Worm (Caenorhabditis elegans) whole organism, L4 larva: ENCODE data around the gene Y39A1A.17.

ENCODE experiments used
- aha-1 ChIP-seq: fragments of 150-350 bp; peaks from one replicate; lab custom pipeline; 2014; ENCODE audit warnings: missing biosample characterization, missing genetic modification characterization
- duxl-1 ChIP-seq: sonication (generic microtip); optimal IDR thresholded peaks from 2 replicates; lab custom pipeline; 2016; ENCODE audit warnings: mild to moderate bottlenecking, missing genetic modification characterization, moderate library complexity, missing compliant biosample characterization; ENCODE audit not compliant: poor library complexity
- egl-43 ChIP-seq: fragments of 200-800 bp; sonication (Bioruptor generic); IDR thresholded peaks from 2 replicates; pipeline ENCODE4 v1.3.6; 2022; ENCODE audit warnings: missing genetic modification reagents, missing genetic modification characterization, missing compliant biosample characterization
- gei-8 ChIP-seq: fragments of 200-800 bp; sonication (Bioruptor generic); optimal IDR thresholded peaks from 2 replicates; lab custom pipeline; 2018; ENCODE audit warnings: mild to moderate bottlenecking, missing genetic modification characterization, missing compliant biosample characterization
- lim-7 ChIP-seq: fragments of 200-800 bp; sonication (Bioruptor generic); IDR thresholded peaks from 2 replicates; pipeline ENCODE4 v1.3.6; 2022; ENCODE audit warnings: missing genetic modification characterization, missing compliant biosample characterization
- lsy-2 ChIP-seq, 2 experiments: fragments of 150-350 bp in 1 of 2; sonication (generic microtip) in 1 of 2; optimal IDR thresholded peaks; 2 replicates each; lab custom pipeline; 2014 to 2017; ENCODE audit warnings: missing biosample characterization in 2 of 2, missing genetic modification characterization in 2 of 2
- mep-1 ChIP-seq: fragments of 150-350 bp; sonication (generic microtip); optimal IDR thresholded peaks from 3 replicates; lab custom pipeline; 2014; ENCODE audit warnings: missing biosample characterization, missing genetic modification characterization
- nhr-10 ChIP-seq: fragments of 150-350 bp; optimal IDR thresholded peaks from 2 replicates; lab custom pipeline; 2014; ENCODE audit warnings: missing biosample characterization, missing genetic modification characterization
- nhr-11 ChIP-seq: fragments of 150-350 bp; optimal IDR thresholded peaks from 2 replicates; lab custom pipeline; 2014; ENCODE audit warnings: missing biosample characterization, missing genetic modification characterization
- nhr-237 ChIP-seq: sonication (generic microtip); optimal IDR thresholded peaks from 2 replicates; lab custom pipeline; 2017; ENCODE audit warnings: missing biosample characterization, missing genetic modification characterization
- skn-1 ChIP-seq: fragments of 150-350 bp; optimal IDR thresholded peaks from 2 replicates; lab custom pipeline; 2014; ENCODE audit warnings: missing biosample characterization, missing genetic modification characterization
- unc-62 ChIP-seq, 3 experiments: fragments of 150-350 bp in 1 of 3; sonication (generic microtip); optimal IDR thresholded peaks in 2 of 3; peaks in 1 of 3; 1 replicate in 1 of 3; 2 replicates in 2 of 3; lab custom pipeline; 2014 to 2017; ENCODE audit warnings: missing biosample characterization in 3 of 3, missing genetic modification characterization in 3 of 3, missing genetic modification reagents in 3 of 3, missing genotype in 1 of 3
- ztf-11 ChIP-seq: fragments of 150-350 bp; optimal IDR thresholded peaks from 2 replicates; lab custom pipeline; 2014; ENCODE audit warnings: missing biosample characterization, missing genetic modification characterization

- TF ChIP-seq gei-8 (GFP tag; lab: Kevin White, UChicago) (no peak), nhr-11 (tag; lab: Kevin White, UChicago) (no peak), aha-1 (tag; lab: Kevin White, UChicago) (no peak), lim-7 (no peak), lsy-2 (tag; optimal IDR thresholded peaks at IDR 0.05; lab: Kevin White, UChicago) (no peak), nhr-237 (no peak), ztf-11 (tag; lab: Kevin White, UChicago) (no peak), skn-1 (no peak), mep-1 (tag; lab: Kevin White, UChicago) (no peak), nhr-10 (tag; lab: Kevin White, UChicago) (no peak), unc-62 (GFP tag; optimal IDR thresholded peaks at IDR 0.05 in 1 of 2; lab: Kevin White, UChicago) (no peak), unc-62 (tag; optimal IDR thresholded peaks at IDR 0.05; lab: Kevin White, UChicago) (no peak), egl-43 (no peak), duxl-1 (tag; lab: Kevin White, UChicago) (no peak)
Measured at ce11 chrIII:10721056-10721455, 30.1 kb upstream of the Y39A1A.17 start.
